Fruit fly (Drosophila melanogaster) whole organism, wandering third instar larva: ENCODE results near the gene Droj2.

Experiments used
- Dfd ChIP-seq: fragments of >200 bp; optimal IDR thresholded peaks from 2 replicates; lab custom pipeline; 2017; ENCODE audit warnings: missing biosample characterization, missing genetic modification characterization
- HLH106 ChIP-seq: fragments of 200-800 bp; optimal IDR thresholded peaks from 3 replicates; lab custom pipeline; 2019; ENCODE audit warnings: missing biosample characterization, mild to moderate bottlenecking, missing genetic modification characterization, moderate library complexity
- Hr78 ChIP-seq: fragments of >200 bp; optimal IDR thresholded peaks from 2 replicates; lab custom pipeline; 2017; ENCODE audit warnings: missing biosample characterization, missing genetic modification characterization
- dmrt93B ChIP-seq: fragments of 200-800 bp; sonication (Bioruptor generic); optimal IDR thresholded peaks from 2 replicates; lab custom pipeline; 2018; ENCODE audit warnings: missing biosample characterization, mild to moderate bottlenecking, missing genetic modification characterization
- fru ChIP-seq: fragments of 200-800 bp; sonication (Bioruptor generic); optimal IDR thresholded peaks from 3 replicates; lab custom pipeline; 2016; ENCODE audit warnings: missing biosample characterization, mild to moderate bottlenecking, missing genetic modification characterization
- psq ChIP-seq: fragments of 200-800 bp; sonication (Bioruptor generic); optimal IDR thresholded peaks from 3 replicates; lab custom pipeline; 2017; ENCODE audit warnings: missing biosample characterization, mild to moderate bottlenecking, missing genetic modification characterization, moderate library complexity
- sage ChIP-seq: fragments of 200-800 bp; sonication (Bioruptor generic); optimal IDR thresholded peaks from 2 replicates; lab custom pipeline; 2016; ENCODE audit warnings: missing biosample characterization, mild to moderate bottlenecking, missing genetic modification characterization
- sv ChIP-seq: fragments of 200-800 bp; sonication (Bioruptor generic); optimal IDR thresholded peaks from 3 replicates; lab custom pipeline; 2016; ENCODE audit warnings: missing biosample characterization, missing genetic modification characterization

DNA sequence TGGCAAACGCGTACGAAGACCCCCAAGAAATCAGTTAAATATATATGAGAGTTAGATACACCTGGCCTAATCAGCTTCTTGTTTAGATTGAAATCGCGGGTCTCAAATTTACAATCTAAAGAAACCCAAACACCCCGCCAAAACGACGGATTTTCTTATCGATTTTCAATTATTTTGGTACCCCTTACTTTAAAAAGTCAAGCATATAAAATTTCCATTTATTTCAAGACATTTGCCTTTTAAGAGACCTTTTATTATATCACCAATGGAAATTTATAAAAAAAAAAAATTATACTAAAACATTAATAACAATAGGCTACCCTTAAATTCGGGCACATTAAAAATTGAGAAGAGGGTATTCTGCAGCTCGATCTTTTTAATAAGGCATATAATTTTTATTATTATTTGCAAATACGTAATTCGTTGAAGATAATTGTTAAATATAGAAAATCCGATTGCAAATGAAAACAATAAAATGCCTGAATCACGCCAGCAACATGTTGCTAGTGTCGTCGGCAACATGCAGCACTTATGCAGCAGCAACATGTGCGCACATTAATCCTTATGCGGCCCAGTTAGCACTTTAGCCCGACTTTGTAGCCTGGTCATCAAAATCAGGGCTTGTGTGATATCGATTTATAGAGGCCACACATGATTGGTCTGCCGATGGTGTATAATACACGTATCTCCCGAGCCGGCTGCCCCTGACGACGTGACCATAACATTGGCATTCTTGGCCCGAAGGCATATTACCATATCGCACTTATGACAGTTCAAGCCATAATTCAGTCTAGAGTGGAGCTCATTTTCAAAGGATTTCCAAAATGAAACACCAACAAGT lies 9.8 kb upstream of the Droj2 start, which contains the start of the genes Lip3 and CG34309:
- TF ChIP-seq Hr78 (GFP tag; lab: Kevin White, UChicago) (no peak), sv (GFP tag; lab: Kevin White, UChicago) (no peak), Dfd (GFP tag; lab: Kevin White, UChicago) (no peak), HLH106 (tag; lab: Kevin White, UChicago) (peak; percentile 69), fru (GFP tag; lab: Kevin White, UChicago) (peak; percentile 76), psq (GFP tag; lab: Kevin White, UChicago) (peak; percentile 73), sage (GFP tag; lab: Kevin White, UChicago) (peak; percentile 24), dmrt93B (GFP tag; lab: Kevin White, UChicago) (peak; percentile 60)
